Fruit fly (Drosophila melanogaster): Measurements from ENCODE around the gene CG44194.

CG44194 gene

DNA sequence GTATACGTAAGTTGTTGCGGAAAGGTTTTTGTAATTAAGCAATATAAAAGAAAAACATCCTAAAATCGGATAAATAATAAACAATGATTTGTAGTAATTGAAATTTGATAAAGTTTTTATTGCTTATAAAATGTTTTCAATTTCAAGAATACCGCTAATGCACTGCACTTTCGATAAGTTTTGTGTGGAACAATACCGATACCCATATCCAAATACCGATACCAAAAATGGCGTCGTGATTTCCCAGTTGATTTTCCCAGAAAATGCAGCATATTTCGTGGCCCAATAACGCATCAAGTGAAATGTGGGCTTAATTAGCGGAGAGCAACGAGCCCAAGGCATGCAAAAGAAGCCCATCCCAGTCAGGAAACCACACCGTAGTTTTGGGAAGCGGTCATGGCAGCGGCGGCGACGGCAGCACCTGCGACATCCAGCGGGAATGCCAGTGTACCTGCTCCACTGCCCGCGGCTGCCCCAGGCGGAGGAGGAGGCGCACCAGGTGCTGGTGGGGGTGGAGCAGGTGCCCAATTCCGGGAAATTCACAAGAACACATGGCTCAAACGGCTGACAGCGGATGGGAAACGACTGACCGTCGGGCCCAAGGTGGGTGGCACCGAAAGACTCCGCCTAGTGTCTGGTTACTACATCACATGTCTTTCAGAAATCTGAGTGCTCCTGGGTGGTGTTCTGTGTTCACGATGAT lies 11.5 kb downstream of the CG44194 start, which contains the start of gene CG31342 (continued):
- peak; percentile 58 for TF ChIP-seq CG16813 (GFP tag; IDR thresholded peaks at IDR 0.05; ENCODE audit: partially characterized antibody)
- TF ChIP-seq ERR (GFP tag; optimal IDR thresholded peaks at IDR 0.05) = no peak
- TF ChIP-seq nerfin-1 (tag; optimal IDR thresholded peaks at IDR 0.05) = peak; percentile 98
- peak; percentile 28 for TF ChIP-seq Xbp1 (GFP tag; optimal IDR thresholded peaks at IDR 0.05)
- no peak for TF ChIP-seq psq (GFP tag; optimal IDR thresholded peaks at IDR 0.05)
- no peak for TF ChIP-seq CG8089 (GFP tag; optimal IDR thresholded peaks at IDR 0.05)
- TF ChIP-seq Ada2b (GFP tag; IDR thresholded peaks at IDR 0.05) = no peak
- TF ChIP-seq CG17912 (GFP tag; optimal IDR thresholded peaks at IDR 0.05) = no peak
- TF ChIP-seq CG12104 (GFP tag; optimal IDR thresholded peaks at IDR 0.05) = peak; percentile 24
- peak; percentile 22 for TF ChIP-seq CG6765 (GFP tag; optimal IDR thresholded peaks at IDR 0.05)
- no peak for TF ChIP-seq CG11723 (GFP tag; optimal IDR thresholded peaks at IDR 0.05)
- no peak for TF ChIP-seq tio (GFP tag; optimal IDR thresholded peaks at IDR 0.05)
- no peak for TF ChIP-seq GATAe (GFP tag; conservative IDR thresholded peaks at IDR 0.05)
- no peak for TF ChIP-seq CG6272 (GFP tag; IDR thresholded peaks at IDR 0.05)
- TF ChIP-seq sens (GFP tag) = peak; percentile 94
- TF ChIP-seq slbo (GFP tag; IDR thresholded peaks at IDR 0.05) = peak; percentile 41; the same call in 1 of the 2 replicates
- no peak for TF ChIP-seq CG10274 (GFP tag; optimal IDR thresholded peaks at IDR 0.05)
- TF ChIP-seq otp (GFP tag; IDR thresholded peaks at IDR 0.05) = peak; percentile 29; the same call in 1 of the 3 replicates
- no peak for TF ChIP-seq chm (GFP tag; IDR thresholded peaks at IDR 0.05)
- no peak for TF ChIP-seq caup (GFP tag; optimal IDR thresholded peaks at IDR 0.05; ENCODE audit: severe bottlenecking)
- no peak for TF ChIP-seq CG11247 (GFP tag; IDR thresholded peaks at IDR 0.05)
- peak; percentile 62 for TF ChIP-seq CoRest (tag; optimal IDR thresholded peaks at IDR 0.05)
- no peak for TF ChIP-seq Deaf1 (tag; optimal IDR thresholded peaks at IDR 0.05)
- peak; percentile 56 for TF ChIP-seq CG15601 (tag; optimal IDR thresholded peaks at IDR 0.05)
- no peak for TF ChIP-seq CG12942 (GFP tag; optimal IDR thresholded peaks at IDR 0.05)
- TF ChIP-seq Mes4 (GFP tag; optimal IDR thresholded peaks at IDR 0.05) = no peak
- peak; percentile 37 for TF ChIP-seq Bteb2 (GFP tag; optimal IDR thresholded peaks at IDR 0.05)
- no peak for TF ChIP-seq dati (GFP tag; IDR thresholded peaks at IDR 0.05)
- peak; percentile 48 for TF ChIP-seq CG1024 (GFP tag; IDR thresholded peaks at IDR 0.05)
- TF ChIP-seq pzg (GFP tag; optimal IDR thresholded peaks at IDR 0.05) = peak; percentile 44
- TF ChIP-seq gcm2 (GFP tag; optimal IDR thresholded peaks at IDR 0.05) = no peak
- no peak for TF ChIP-seq Sox100B (GFP tag; optimal IDR thresholded peaks at IDR 0.05)
- no peak for TF ChIP-seq Hr39 (optimal IDR thresholded peaks at IDR 0.05)
- TF ChIP-seq CG13296 (GFP tag; optimal IDR thresholded peaks at IDR 0.05) = peak; percentile 48
- peak; percentile 1 for TF ChIP-seq zfh2 (GFP tag; optimal IDR thresholded peaks at IDR 0.05)
- no peak for TF ChIP-seq ro (GFP tag; IDR thresholded peaks at IDR 0.05)
- no peak for TF ChIP-seq Mrtf (GFP tag; IDR thresholded peaks at IDR 0.05)
- TF ChIP-seq CG15696 (tag; optimal IDR thresholded peaks at IDR 0.05) = peak; percentile 45
- no peak for TF ChIP-seq CG13123 (GFP tag; optimal IDR thresholded peaks at IDR 0.05)
- peak; percentile 51 for TF ChIP-seq trem (tag; optimal IDR thresholded peaks at IDR 0.05)
- TF ChIP-seq CG13894 (tag; optimal IDR thresholded peaks at IDR 0.05) = no peak
- no peak for TF ChIP-seq CG3065 (GFP tag; optimal IDR thresholded peaks at IDR 0.05)
- no peak for TF ChIP-seq CG9876 (GFP tag; optimal IDR thresholded peaks at IDR 0.05)
- no peak for TF ChIP-seq CG5180 (GFP tag; optimal IDR thresholded peaks at IDR 0.05)
- peak; percentile 5 for TF ChIP-seq HmgD (GFP tag; optimal IDR thresholded peaks at IDR 0.05)
- peak; percentile 55 for TF ChIP-seq CG17359 (tag; optimal IDR thresholded peaks at IDR 0.05)
- TF ChIP-seq CG12155 (GFP tag; optimal IDR thresholded peaks at IDR 0.05) = no peak
- no peak for TF ChIP-seq eve (GFP tag; optimal IDR thresholded peaks at IDR 0.05)
- TF ChIP-seq CG3847 (GFP tag; IDR thresholded peaks at IDR 0.05) = no peak
- TF ChIP-seq CG6683 (GFP tag; optimal IDR thresholded peaks at IDR 0.05) = no peak
- no peak for TF ChIP-seq jumu (GFP tag; optimal IDR thresholded peaks at IDR 0.05)

Measured in whole organism, embryonic.